Worm (Caenorhabditis elegans) whole organism, young adult: ENCODE data around the gene slc-25A26.

ENCODE experiments used
- him-1 ChIP-seq: sonication (generic microtip); optimal IDR thresholded peaks from 2 replicates; lab custom pipeline; 2016; ENCODE audit warnings: missing genotype, missing genetic modification reagents, missing genetic modification characterization, missing compliant biosample characterization
- tbx-9 ChIP-seq: sonication (generic microtip); optimal IDR thresholded peaks from 2 replicates; lab custom pipeline; 2016; ENCODE audit warnings: borderline replicate concordance, missing genetic modification characterization, inconsistent platforms, missing compliant biosample characterization

- TF ChIP-seq him-1 (tag; lab: Kevin White, UChicago) = no peak
- TF ChIP-seq tbx-9 = no peak
Measured at ce11 chrIV:8886228-8886627, 44.0 kb upstream of the slc-25A26 start, which contains the start of gene C09G9.5.
